Worm (Caenorhabditis elegans) whole organism, L1 larva: ENCODE results near the gene spat-3.

Experiments
- C04F5.9 ChIP-seq: sonication (generic microtip); optimal IDR thresholded peaks from 2 replicates; lab custom pipeline; 2016; ENCODE audit warnings: missing genetic modification characterization, missing compliant biosample characterization
- C16A3.4 ChIP-seq: fragments of 150-350 bp; optimal IDR thresholded peaks from 2 replicates; lab custom pipeline; 2014; ENCODE audit warnings: missing biosample characterization, missing genetic modification characterization
- F16B12.6 ChIP-seq: fragments of 150-350 bp; optimal IDR thresholded peaks from 2 replicates; lab custom pipeline; 2014; ENCODE audit warnings: missing biosample characterization, missing genetic modification characterization
- aha-1 ChIP-seq: fragments of 150-350 bp; optimal IDR thresholded peaks from 2 replicates; lab custom pipeline; 2014; ENCODE audit warnings: missing biosample characterization, missing genetic modification characterization
- alr-1 ChIP-seq: fragments of 200-800 bp; sonication (Bioruptor generic); optimal IDR thresholded peaks from 2 replicates; lab custom pipeline; 2018; ENCODE audit warnings: borderline replicate concordance, mild to moderate bottlenecking, missing genetic modification characterization, missing compliant biosample characterization
- ama-1 ChIP-seq: fragments of 150-350 bp; optimal IDR thresholded peaks from 2 replicates; lab custom pipeline; 2014
- blmp-1 ChIP-seq: fragments of 150-350 bp; optimal IDR thresholded peaks from 2 replicates; lab custom pipeline; 2014; ENCODE audit warnings: missing biosample characterization, missing genetic modification characterization
- ceh-63 ChIP-seq: fragments of 200-800 bp; sonication (Bioruptor generic); optimal IDR thresholded peaks from 2 replicates; lab custom pipeline; 2018; ENCODE audit warnings: mild to moderate bottlenecking, missing genetic modification characterization, missing compliant biosample characterization
- ceh-82 ChIP-seq, 3 experiments: fragments of 150-350 bp in 1 of 3; sonication (generic microtip) in 2 of 3; optimal IDR thresholded peaks; 2 replicates each; lab custom pipeline; 2014 to 2017; ENCODE audit warnings: missing biosample characterization in 3 of 3, missing genetic modification characterization in 3 of 3
- ces-1 ChIP-seq: fragments of 150-350 bp; optimal IDR thresholded peaks from 2 replicates; lab custom pipeline; 2014; ENCODE audit warnings: missing biosample characterization, missing genetic modification reagents, missing genetic modification characterization
- dsc-1 ChIP-seq: sonication (generic microtip); optimal IDR thresholded peaks from 2 replicates; lab custom pipeline; 2016; ENCODE audit warnings: mild to moderate bottlenecking, missing genetic modification characterization, missing compliant biosample characterization
- efl-1 ChIP-seq, 4 experiments: fragments of 150-350 bp; optimal IDR thresholded peaks in 3 of 4; peaks in 1 of 4; 1 replicate in 1 of 4; 2 replicates in 3 of 4; lab custom pipeline; 2014; ENCODE audit warnings: missing biosample characterization in 2 of 4, missing genetic modification characterization in 2 of 4, missing genetic modification reagents in 2 of 4
- efl-3 ChIP-seq: fragments of 200-800 bp; sonication (Bioruptor generic); optimal IDR thresholded peaks from 2 replicates; lab custom pipeline; 2018; ENCODE audit warnings: mild to moderate bottlenecking, missing genetic modification characterization, missing compliant biosample characterization
- egl-27 ChIP-seq, 2 experiments: fragments of 150-350 bp in 1 of 2; sonication (generic microtip); optimal IDR thresholded peaks; 3 replicates each; lab custom pipeline; 2017 to 2018; ENCODE audit warnings: missing biosample characterization in 2 of 2, missing genetic modification characterization in 2 of 2, missing genetic modification reagents in 2 of 2
- elt-2 ChIP-seq: sonication (generic microtip); optimal IDR thresholded peaks from 2 replicates; lab custom pipeline; 2016; ENCODE audit warnings: missing genetic modification characterization, mild to moderate bottlenecking, inconsistent platforms, missing compliant biosample characterization, missing genetic modification reagents
- fkh-10 ChIP-seq: sonication (generic microtip); optimal IDR thresholded peaks from 2 replicates; lab custom pipeline; 2017; ENCODE audit warnings: missing biosample characterization, missing genetic modification reagents, missing genetic modification characterization
- fkh-8 ChIP-seq: sonication (generic microtip); optimal IDR thresholded peaks from 2 replicates; lab custom pipeline; 2016; ENCODE audit warnings: mild to moderate bottlenecking, missing genetic modification characterization, missing compliant biosample characterization
- fos-1 ChIP-seq: fragments of 150-350 bp; optimal IDR thresholded peaks from 2 replicates; lab custom pipeline; 2014; ENCODE audit warnings: missing biosample characterization, missing genetic modification characterization
- grh-1 ChIP-seq: fragments of 200-800 bp; sonication (Bioruptor generic); IDR thresholded peaks from 2 replicates; pipeline ENCODE4 v1.3.6; 2022; ENCODE audit warnings: missing genetic modification reagents, missing genetic modification characterization, missing compliant biosample characterization
- hlh-4 ChIP-seq: sonication (generic microtip); optimal IDR thresholded peaks from 2 replicates; lab custom pipeline; 2016; ENCODE audit warnings: mild to moderate bottlenecking, missing genetic modification characterization, missing compliant biosample characterization
- hpl-2 ChIP-seq: fragments of 150-350 bp; optimal IDR thresholded peaks from 2 replicates; lab custom pipeline; 2014; ENCODE audit warnings: missing biosample characterization, missing genetic modification reagents, missing genetic modification characterization
- irx-1 ChIP-seq: sonication (generic microtip); optimal IDR thresholded peaks from 2 replicates; lab custom pipeline; 2016; ENCODE audit warnings: missing genetic modification characterization, missing compliant biosample characterization
- isw-1 ChIP-seq: fragments of 200-800 bp; sonication (Bioruptor generic); IDR thresholded peaks from 2 replicates; pipeline ENCODE4 v1.3.6; 2022; ENCODE audit warnings: missing genetic modification characterization, missing compliant biosample characterization
- jun-1 ChIP-seq: fragments of 150-350 bp; optimal IDR thresholded peaks from 2 replicates; lab custom pipeline; 2014; ENCODE audit warnings: missing biosample characterization, missing genetic modification reagents, missing genetic modification characterization
- lin-13 ChIP-seq: fragments of 150-350 bp; optimal IDR thresholded peaks from 2 replicates; lab custom pipeline; 2014; ENCODE audit warnings: missing biosample characterization, missing genetic modification reagents, missing genetic modification characterization
- lin-14 ChIP-seq: fragments of 200-800 bp; sonication (Bioruptor generic); optimal IDR thresholded peaks from 2 replicates; lab custom pipeline; 2018; ENCODE audit warnings: mild to moderate bottlenecking, missing genetic modification characterization, moderate library complexity, missing compliant biosample characterization
- lin-35 ChIP-seq, 2 experiments: fragments of 150-350 bp; optimal IDR thresholded peaks; 2 replicates each; lab custom pipeline; 2014; ENCODE audit warnings: missing biosample characterization in 2 of 2, missing genetic modification characterization in 2 of 2, missing genetic modification reagents in 2 of 2
- lsy-2 ChIP-seq, 2 experiments: fragments of 150-350 bp; optimal IDR thresholded peaks; 2 replicates each; lab custom pipeline; 2014; ENCODE audit warnings: missing biosample characterization in 2 of 2, missing genetic modification characterization in 2 of 2
- mdl-1 ChIP-seq, 2 experiments: fragments of 150-350 bp; optimal IDR thresholded peaks; 2 replicates each; lab custom pipeline; 2014 to 2017; ENCODE audit warnings: missing biosample characterization in 2 of 2, missing genetic modification characterization in 2 of 2, inconsistent platforms in 1 of 2
- nhr-12 ChIP-seq: sonication (generic microtip); optimal IDR thresholded peaks from 2 replicates; lab custom pipeline; 2017; ENCODE audit warnings: missing biosample characterization, missing genetic modification characterization
- nhr-19 ChIP-seq: fragments of 200-800 bp; sonication (Bioruptor generic); conservative IDR thresholded peaks from 2 replicates; pipeline ENCODE4 v1.3.6; 2022; ENCODE audit warnings: missing genetic modification characterization, missing compliant biosample characterization
- nhr-237 ChIP-seq: fragments of 150-350 bp; optimal IDR thresholded peaks from 2 replicates; lab custom pipeline; 2014; ENCODE audit warnings: missing biosample characterization, missing genetic modification characterization
- nhr-28 ChIP-seq: fragments of 150-350 bp; optimal IDR thresholded peaks from 2 replicates; lab custom pipeline; 2014; ENCODE audit warnings: missing biosample characterization, missing genetic modification characterization
- nhr-76 ChIP-seq: sonication (generic microtip); optimal IDR thresholded peaks from 2 replicates; lab custom pipeline; 2017; ENCODE audit warnings: missing biosample characterization, missing genetic modification characterization
- nhr-85 ChIP-seq: sonication (generic microtip); peaks from one replicate; lab custom pipeline; 2016; ENCODE audit warnings: missing genetic modification characterization, inconsistent platforms, missing compliant biosample characterization
- pqm-1 ChIP-seq: sonication (generic microtip); optimal IDR thresholded peaks from 3 replicates; lab custom pipeline; 2017; ENCODE audit warnings: missing biosample characterization, missing genetic modification characterization
- rnt-1 ChIP-seq: sonication (generic microtip); optimal IDR thresholded peaks from 2 replicates; lab custom pipeline; 2016; ENCODE audit warnings: mild to moderate bottlenecking, missing genetic modification characterization, moderate library complexity, missing compliant biosample characterization
- skn-1 ChIP-seq: fragments of 150-350 bp; optimal IDR thresholded peaks from 2 replicates; lab custom pipeline; 2014; ENCODE audit warnings: missing biosample characterization, missing genetic modification characterization
- snpc-4 ChIP-seq: fragments of 150-350 bp; optimal IDR thresholded peaks from 2 replicates; lab custom pipeline; 2014; ENCODE audit warnings: missing biosample characterization, missing genetic modification characterization
- snu-23 ChIP-seq: sonication (generic microtip); optimal IDR thresholded peaks from 2 replicates; lab custom pipeline; 2016; ENCODE audit warnings: missing genetic modification characterization, missing compliant biosample characterization
- sox-4 ChIP-seq: sonication (generic microtip); optimal IDR thresholded peaks from 2 replicates; lab custom pipeline; 2016; ENCODE audit warnings: missing genetic modification characterization, missing compliant biosample characterization
- sptf-1 ChIP-seq: fragments of 150-350 bp; optimal IDR thresholded peaks from 2 replicates; lab custom pipeline; 2014; ENCODE audit warnings: missing biosample characterization, missing genetic modification characterization
- sup-37 ChIP-seq: fragments of 200-800 bp; sonication (Bioruptor generic); optimal IDR thresholded peaks from 2 replicates; lab custom pipeline; 2018; ENCODE audit warnings: mild to moderate bottlenecking, missing genetic modification characterization, missing compliant biosample characterization
- swsn-7 ChIP-seq: sonication (generic microtip); optimal IDR thresholded peaks from 2 replicates; lab custom pipeline; 2016; ENCODE audit warnings: missing genetic modification characterization, missing compliant biosample characterization
- tbx-2 ChIP-seq: sonication (generic microtip); optimal IDR thresholded peaks from 2 replicates; lab custom pipeline; 2016; ENCODE audit warnings: missing genetic modification characterization, missing compliant biosample characterization
- tlp-1 ChIP-seq: fragments of 150-350 bp; optimal IDR thresholded peaks from 2 replicates; lab custom pipeline; 2014; ENCODE audit warnings: missing biosample characterization, missing genetic modification characterization
- unc-98 ChIP-seq: fragments of 200-800 bp; sonication (Bioruptor generic); IDR thresholded peaks from 2 replicates; pipeline ENCODE4 v1.3.6; 2022; ENCODE audit warnings: missing genetic modification characterization, missing compliant biosample characterization
- vab-15 ChIP-seq: sonication (generic microtip); optimal IDR thresholded peaks from 2 replicates; lab custom pipeline; 2017; ENCODE audit warnings: missing genotype, mild to moderate bottlenecking, missing genetic modification characterization, missing compliant biosample characterization
- xbp-1 ChIP-seq: sonication (generic microtip); optimal IDR thresholded peaks from 2 replicates; lab custom pipeline; 2016; ENCODE audit warnings: missing genetic modification characterization, missing compliant biosample characterization
- zip-4 ChIP-seq: fragments of 200-800 bp; sonication (Bioruptor generic); optimal IDR thresholded peaks from 2 replicates; lab custom pipeline; 2018; ENCODE audit warnings: mild to moderate bottlenecking, missing genetic modification characterization, moderate library complexity, missing compliant biosample characterization
- ztf-11 ChIP-seq, 2 experiments: sonication (generic microtip); optimal IDR thresholded peaks; 2 replicates each; lab custom pipeline; 2016 to 2017; ENCODE audit warnings: missing genetic modification characterization in 2 of 2, missing biosample characterization in 1 of 2, missing compliant biosample characterization in 1 of 2

Gene spat-3

DNA sequence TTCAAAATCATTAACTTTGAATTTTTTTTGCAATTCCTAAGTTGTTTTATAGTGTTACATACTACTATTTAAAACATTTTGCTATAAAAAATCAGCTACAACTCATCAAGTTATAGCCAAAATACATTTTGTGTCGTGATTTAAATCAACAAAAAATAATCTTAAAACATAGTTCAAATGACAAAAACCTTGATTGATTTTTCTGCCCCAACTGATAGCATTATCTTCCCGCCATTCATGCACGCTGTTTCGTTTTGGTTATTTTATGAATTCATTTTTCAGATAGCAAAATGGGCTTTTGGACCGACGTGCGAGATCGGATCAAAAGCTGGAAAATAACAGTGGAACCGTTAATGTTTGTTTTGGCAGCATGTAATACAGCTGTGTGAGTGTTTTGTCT lies 26.4 kb upstream of the spat-3 start, which contains the start of gene slcr-46.1:
Gene slcr-46.1 (plus strand): TSS at position 274 of the 400 bp plus-strand sequence.
- no peak for TF ChIP-seq ceh-82 (tag; optimal IDR thresholded peaks at IDR 0.05; lab: Kevin White, UChicago)
- TF ChIP-seq elt-2 (tag; lab: Kevin White, UChicago): peak; percentile 24
- TF ChIP-seq, all 84 proteins: peak for 1

ce11 chrX:4628817-4629575 lies 23.3 kb upstream of the spat-3 start:
- no peak for TF ChIP-seq tlp-1 (tag; lab: Kevin White, UChicago)
- no peak for TF ChIP-seq tbx-2
- no peak for TF ChIP-seq irx-1 (tag; lab: Kevin White, UChicago)
- TF ChIP-seq lin-14 (GFP tag; lab: Kevin White, UChicago): peak; percentile 32
- no peak for TF ChIP-seq fkh-8
- TF ChIP-seq efl-1 (optimal IDR thresholded peaks at IDR 0.05; lab: Kevin White, UChicago): no peak
- TF ChIP-seq efl-1 (GFP tag; optimal IDR thresholded peaks at IDR 0.05 in 1 of 2; lab: Kevin White, UChicago): no peak
- TF ChIP-seq zip-4 (GFP tag; lab: Kevin White, UChicago): no peak
- TF ChIP-seq hlh-4 (tag; lab: Kevin White, UChicago): no peak
- TF ChIP-seq unc-98: no peak
- no peak for TF ChIP-seq grh-1 (GFP tag; lab: Robert Waterston, UW)
- TF ChIP-seq dsc-1: peak; percentile 94
- TF ChIP-seq ama-1 (lab: Kevin White, UChicago): no peak
- TF ChIP-seq lsy-2 (tag; optimal IDR thresholded peaks at IDR 0.05; lab: Kevin White, UChicago): peak in 1 of 2 experiments; percentile 12
- TF ChIP-seq C04F5.9 (tag; lab: Kevin White, UChicago): no peak
- TF ChIP-seq xbp-1: no peak
- no peak for TF ChIP-seq fos-1 (tag; lab: Kevin White, UChicago)
- peak; percentile 55 for TF ChIP-seq rnt-1 (tag; lab: Kevin White, UChicago)
- TF ChIP-seq hpl-2 (GFP tag; lab: Kevin White, UChicago): no peak
- TF ChIP-seq jun-1: no peak
- TF ChIP-seq nhr-76: no peak
- no peak for TF ChIP-seq lin-13 (GFP tag; lab: Kevin White, UChicago)
- TF ChIP-seq skn-1 (tag; lab: Kevin White, UChicago): no peak
- TF ChIP-seq sup-37 (GFP tag; lab: Kevin White, UChicago): no peak
- TF ChIP-seq lin-35 (GFP tag; optimal IDR thresholded peaks at IDR 0.05; lab: Kevin White, UChicago): no peak
- no peak for TF ChIP-seq efl-3 (GFP tag; lab: Kevin White, UChicago)
- TF ChIP-seq snu-23 (GFP tag; lab: Kevin White, UChicago): peak; percentile 2
- no peak for TF ChIP-seq mdl-1 (tag; optimal IDR thresholded peaks at IDR 0.05; lab: Kevin White, UChicago)
- no peak for TF ChIP-seq isw-1 (GFP tag; lab: Robert Waterston, UW)
- TF ChIP-seq alr-1 (tag; lab: Kevin White, UChicago): no peak
- no peak for TF ChIP-seq sptf-1 (tag; lab: Kevin White, UChicago)
- no peak for TF ChIP-seq aha-1
- TF ChIP-seq F16B12.6 (tag; lab: Kevin White, UChicago): no peak
- TF ChIP-seq nhr-19 (GFP tag; lab: Robert Waterston, UW): no peak
- TF ChIP-seq ces-1 (GFP tag; lab: Kevin White, UChicago): no peak
- TF ChIP-seq nhr-85 (tag; lab: Kevin White, UChicago): no peak
- no peak for TF ChIP-seq vab-15 (tag; lab: Kevin White, UChicago)
- no peak for TF ChIP-seq blmp-1
- TF ChIP-seq nhr-28 (tag; lab: Kevin White, UChicago): no peak
- no peak for TF ChIP-seq fkh-10 (GFP tag; lab: Kevin White, UChicago)
- TF ChIP-seq snpc-4: no peak
- no peak for TF ChIP-seq ceh-63 (GFP tag; lab: Kevin White, UChicago)
- no peak for TF ChIP-seq nhr-237 (tag; lab: Kevin White, UChicago)
- TF ChIP-seq sox-4 (tag; lab: Kevin White, UChicago): no peak
- TF ChIP-seq egl-27 (tag; optimal IDR thresholded peaks at IDR 0.05; lab: Kevin White, UChicago): no peak
- TF ChIP-seq C16A3.4 (tag; lab: Kevin White, UChicago): no peak
- TF ChIP-seq ztf-11 (tag; optimal IDR thresholded peaks at IDR 0.05; lab: Kevin White, UChicago): peak in 1 of 2 experiments; percentile 25
- no peak for TF ChIP-seq nhr-12 (tag; lab: Kevin White, UChicago)
- no peak for TF ChIP-seq pqm-1 (tag; lab: Kevin White, UChicago)
- TF ChIP-seq swsn-7 (tag; lab: Kevin White, UChicago): no peak
